Worm (Caenorhabditis elegans): ENCODE measurements around the gene jmjd-1.1.

Gene jmjd-1.1

DNA sequence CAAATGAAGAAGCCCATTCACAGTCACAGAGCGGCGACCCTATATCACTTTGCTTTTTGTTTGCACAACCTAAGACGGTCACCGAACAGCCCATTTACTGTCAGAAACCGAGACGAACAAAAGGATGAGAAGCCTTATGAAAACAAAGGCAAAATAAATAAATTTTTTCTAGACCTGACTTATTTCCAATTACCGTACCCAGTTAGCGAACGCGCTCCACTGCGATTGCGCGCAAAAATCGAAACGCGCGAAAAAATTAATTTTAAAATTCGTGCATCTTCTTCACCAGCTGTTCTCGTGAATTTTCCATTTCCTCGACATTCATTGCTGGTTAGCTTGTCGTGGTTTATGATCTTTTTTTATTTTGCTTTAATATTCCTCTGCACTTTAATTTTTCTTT is 23.9 kb upstream of the jmjd-1.1 start, which contains the start of gene F43G6.16:
Gene F43G6.16 (minus strand): TSS at position 141 of the 400 bp plus-strand sequence.
- TF ChIP-seq tab-1 (GFP tag; IDR thresholded peaks at IDR 0.05) (no peak), klf-2 (GFP tag; conservative IDR thresholded peaks at IDR 0.05) (no peak), ztf-29 (GFP tag; IDR thresholded peaks at IDR 0.05) (no peak), T22C8.4 (GFP tag; IDR thresholded peaks at IDR 0.05) (no peak), ztf-23 (GFP tag; IDR thresholded peaks at IDR 0.05) (no peak), cog-1 (tag; optimal IDR thresholded peaks at IDR 0.05) (no peak), med-1 (GFP tag; optimal IDR thresholded peaks at IDR 0.05; ENCODE audit: insufficient read depth) (no peak), ref-1 (GFP tag; conservative IDR thresholded peaks at IDR 0.05) (no peak), flt-1 (GFP tag; IDR thresholded peaks at IDR 0.05) (no peak)

ce11 chrII:11788025-11788424 is 18.3 kb upstream of the jmjd-1.1 start:
- no peak for TF ChIP-seq klf-2 (GFP tag; conservative IDR thresholded peaks at IDR 0.05)
- TF ChIP-seq ztf-29 (GFP tag; IDR thresholded peaks at IDR 0.05) = no peak
- TF ChIP-seq tab-1 (GFP tag; IDR thresholded peaks at IDR 0.05) = no peak
- no peak for TF ChIP-seq cog-1 (tag; optimal IDR thresholded peaks at IDR 0.05)
- TF ChIP-seq med-1 (GFP tag; optimal IDR thresholded peaks at IDR 0.05; ENCODE audit: insufficient read depth) = no peak

DNA sequence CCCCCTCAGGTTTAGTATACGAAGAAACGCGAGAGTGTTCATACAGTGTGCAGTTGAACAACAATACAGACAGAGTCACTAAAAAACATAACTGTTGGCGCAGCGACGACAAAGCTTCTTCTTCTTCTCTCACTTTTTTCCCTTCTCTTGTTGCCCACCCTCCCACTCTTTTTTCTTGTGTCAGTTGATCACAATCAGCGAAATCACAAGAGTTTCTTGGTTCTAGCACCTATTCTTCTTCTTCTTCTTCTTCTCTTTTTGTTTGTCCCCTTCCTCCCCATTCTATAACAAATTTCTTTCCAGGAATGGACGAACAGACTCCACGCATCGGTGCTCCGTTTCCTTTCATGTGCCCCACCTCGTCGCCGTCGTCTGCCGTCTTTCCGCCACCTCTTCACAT is 15.9 kb upstream of the jmjd-1.1 start, which contains the start of gene F43G6.4:
Gene F43G6.4 (plus strand): TSS at position 301 of the 400 bp plus-strand sequence.
- no peak for TF ChIP-seq klf-2 (GFP tag; conservative IDR thresholded peaks at IDR 0.05)
- no peak for TF ChIP-seq ztf-29 (GFP tag; IDR thresholded peaks at IDR 0.05)
- no peak for TF ChIP-seq flt-1 (GFP tag; IDR thresholded peaks at IDR 0.05)
- TF ChIP-seq med-1 (GFP tag; optimal IDR thresholded peaks at IDR 0.05; ENCODE audit: insufficient read depth) = no peak
- no peak for TF ChIP-seq cog-1 (tag; optimal IDR thresholded peaks at IDR 0.05)
- no peak for TF ChIP-seq ref-1 (GFP tag; conservative IDR thresholded peaks at IDR 0.05)
- TF ChIP-seq ztf-23 (GFP tag; IDR thresholded peaks at IDR 0.05) = no peak
- no peak for TF ChIP-seq T22C8.4 (GFP tag; IDR thresholded peaks at IDR 0.05)
- no peak for TF ChIP-seq tab-1 (GFP tag; IDR thresholded peaks at IDR 0.05)

DNA sequence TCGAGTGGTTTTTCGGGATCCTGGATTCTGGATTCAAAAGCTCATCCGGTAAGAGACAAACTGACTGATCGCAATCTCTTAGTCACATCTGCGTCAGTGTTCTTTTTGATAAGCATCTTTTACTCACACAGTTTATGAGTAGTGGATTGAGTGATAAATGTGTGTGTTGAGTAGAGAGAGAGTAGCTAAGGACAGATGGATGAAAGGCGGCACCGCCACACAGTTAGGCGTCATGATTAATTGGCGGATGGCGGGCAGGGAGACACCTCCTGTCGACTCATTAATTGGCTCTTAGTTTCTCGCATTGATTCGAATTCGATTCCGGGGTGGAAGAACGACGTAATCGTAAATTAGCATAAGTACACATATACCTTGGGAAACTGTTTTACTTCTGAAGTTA is 12.0 kb upstream of the jmjd-1.1 start:
- TF ChIP-seq klf-2 (GFP tag; conservative IDR thresholded peaks at IDR 0.05) = no peak
- no peak for TF ChIP-seq ref-1 (GFP tag; conservative IDR thresholded peaks at IDR 0.05)
- no peak for TF ChIP-seq cog-1 (tag; optimal IDR thresholded peaks at IDR 0.05)
- TF ChIP-seq T22C8.4 (GFP tag; IDR thresholded peaks at IDR 0.05) = no peak
- no peak for TF ChIP-seq med-1 (GFP tag; optimal IDR thresholded peaks at IDR 0.05; ENCODE audit: insufficient read depth)
- TF ChIP-seq ztf-29 (GFP tag; IDR thresholded peaks at IDR 0.05) = no peak
- TF ChIP-seq ztf-23 (GFP tag; IDR thresholded peaks at IDR 0.05) = no peak
- TF ChIP-seq tab-1 (GFP tag; IDR thresholded peaks at IDR 0.05) = no peak
- no peak for TF ChIP-seq flt-1 (GFP tag; IDR thresholded peaks at IDR 0.05)

- TF ChIP-seq ztf-23 (GFP tag; IDR thresholded peaks at IDR 0.05) (no peak), flt-1 (GFP tag; IDR thresholded peaks at IDR 0.05) (no peak), med-1 (GFP tag; optimal IDR thresholded peaks at IDR 0.05; ENCODE audit: insufficient read depth) (no peak), ref-1 (GFP tag; conservative IDR thresholded peaks at IDR 0.05) (no peak), ztf-29 (GFP tag; IDR thresholded peaks at IDR 0.05) (no peak), tab-1 (GFP tag; IDR thresholded peaks at IDR 0.05) (no peak), cog-1 (tag; optimal IDR thresholded peaks at IDR 0.05) (no peak), T22C8.4 (GFP tag; IDR thresholded peaks at IDR 0.05) (no peak), klf-2 (GFP tag; conservative IDR thresholded peaks at IDR 0.05) (no peak)
Observed at ce11 chrII:11797194-11797593, 9.2 kb upstream of the jmjd-1.1 start.

DNA sequence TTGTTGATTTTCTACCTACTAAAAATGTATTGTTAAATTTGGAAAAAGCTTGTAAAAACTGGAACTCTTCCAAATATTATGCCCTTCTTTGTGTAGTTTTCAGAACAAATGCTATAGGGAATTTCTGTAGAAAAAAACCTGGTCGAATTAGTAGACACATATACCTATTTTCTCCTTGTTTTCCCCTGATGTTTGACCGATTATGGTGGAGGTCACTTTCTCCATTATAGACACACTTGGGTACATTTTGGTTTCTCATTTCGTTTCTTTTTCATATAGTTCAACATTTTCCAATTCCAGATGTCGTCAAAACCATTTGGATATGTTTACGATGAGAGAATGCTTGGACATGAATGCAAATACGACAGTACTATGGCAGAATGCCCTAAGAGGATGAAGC is 7.6 kb upstream of the jmjd-1.1 start, which contains the start of gene hda-5:
Gene hda-5 (plus strand): TSS at position 301 of the 400 bp plus-strand sequence.
- TF ChIP-seq cog-1 (tag; optimal IDR thresholded peaks at IDR 0.05) = no peak
- no peak for TF ChIP-seq T22C8.4 (GFP tag; IDR thresholded peaks at IDR 0.05)
- no peak for TF ChIP-seq ref-1 (GFP tag; conservative IDR thresholded peaks at IDR 0.05)
- no peak for TF ChIP-seq klf-2 (GFP tag; conservative IDR thresholded peaks at IDR 0.05)
- TF ChIP-seq tab-1 (GFP tag; IDR thresholded peaks at IDR 0.05) = no peak
- no peak for TF ChIP-seq med-1 (GFP tag; optimal IDR thresholded peaks at IDR 0.05; ENCODE audit: insufficient read depth)
- TF ChIP-seq ztf-23 (GFP tag; IDR thresholded peaks at IDR 0.05) = no peak
- no peak for TF ChIP-seq ztf-29 (GFP tag; IDR thresholded peaks at IDR 0.05)
- TF ChIP-seq flt-1 (GFP tag; IDR thresholded peaks at IDR 0.05) = no peak

DNA sequence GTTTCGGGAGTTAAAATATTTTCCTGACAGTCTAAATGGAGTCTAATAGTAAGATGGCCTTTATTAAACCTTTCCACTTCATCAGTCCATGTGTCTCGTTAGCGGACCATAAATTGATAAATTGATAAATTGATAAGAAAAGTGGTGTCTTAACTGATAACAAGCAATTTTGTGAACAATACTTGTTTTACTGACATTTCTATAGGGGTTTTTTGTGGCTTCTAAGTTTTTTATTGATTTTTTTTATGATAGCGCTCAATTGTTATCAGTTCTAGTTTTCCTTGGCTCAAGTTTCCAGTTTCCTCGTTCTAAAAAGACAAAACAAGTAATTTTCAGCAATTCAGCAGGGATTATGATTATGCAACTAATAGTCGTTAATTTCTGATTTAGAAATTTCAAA is 3.9 kb upstream of the jmjd-1.1 start, which contains the start of gene F43G6.17:
Gene F43G6.17 (plus strand): TSS at position 301 of the 400 bp plus-strand sequence.
- TF ChIP-seq med-1 (GFP tag; optimal IDR thresholded peaks at IDR 0.05; ENCODE audit: insufficient read depth) (no peak), ztf-29 (GFP tag; IDR thresholded peaks at IDR 0.05) (no peak), flt-1 (GFP tag; IDR thresholded peaks at IDR 0.05) (no peak), tab-1 (GFP tag; IDR thresholded peaks at IDR 0.05) (no peak), ztf-23 (GFP tag; IDR thresholded peaks at IDR 0.05) (no peak), cog-1 (tag; optimal IDR thresholded peaks at IDR 0.05) (no peak), ref-1 (GFP tag; conservative IDR thresholded peaks at IDR 0.05) (no peak), klf-2 (GFP tag; conservative IDR thresholded peaks at IDR 0.05) (no peak), T22C8.4 (GFP tag; IDR thresholded peaks at IDR 0.05) (no peak)

- no peak for TF ChIP-seq ztf-23 (GFP tag; IDR thresholded peaks at IDR 0.05)
- no peak for TF ChIP-seq T22C8.4 (GFP tag; IDR thresholded peaks at IDR 0.05)
- TF ChIP-seq med-1 (GFP tag; optimal IDR thresholded peaks at IDR 0.05; ENCODE audit: insufficient read depth) = no peak
- no peak for TF ChIP-seq cog-1 (tag; optimal IDR thresholded peaks at IDR 0.05)
- TF ChIP-seq ztf-29 (GFP tag; IDR thresholded peaks at IDR 0.05) = no peak
- TF ChIP-seq tab-1 (GFP tag; IDR thresholded peaks at IDR 0.05) = no peak
Observed at ce11 chrII:11808979-11809378, 2.6 kb downstream of the jmjd-1.1 start, which contains the start of gene F43G6.10. Gene F43G6.10 (plus strand): TSS chrII:11809349.

DNA sequence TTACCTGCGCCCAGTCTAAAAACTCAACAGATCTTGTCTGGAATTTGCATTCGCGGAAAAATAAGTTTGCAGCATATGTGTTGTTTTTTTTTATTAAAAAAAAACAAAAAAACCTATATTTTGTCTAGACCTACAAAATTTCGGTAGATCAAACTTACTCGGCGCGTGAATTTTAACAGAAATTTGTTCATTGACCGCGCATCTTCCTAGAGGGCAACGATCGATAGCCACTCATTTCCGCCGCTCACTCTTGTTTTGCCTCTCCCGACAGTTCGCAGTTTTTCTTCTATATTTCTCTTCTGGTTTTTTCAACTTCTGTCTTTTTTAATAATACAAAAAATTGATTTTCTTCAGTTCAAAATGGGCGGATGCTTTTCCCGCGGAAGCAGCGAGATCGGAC is 4.1 kb downstream of the jmjd-1.1 start, which contains the start of gene F43G6.7:
Gene F43G6.7 (plus strand): TSS at position 355 of the 400 bp plus-strand sequence.
- TF ChIP-seq flt-1 (GFP tag; IDR thresholded peaks at IDR 0.05) = no peak
- no peak for TF ChIP-seq ztf-23 (GFP tag; IDR thresholded peaks at IDR 0.05)
- TF ChIP-seq ztf-29 (GFP tag; IDR thresholded peaks at IDR 0.05) = no peak
- no peak for TF ChIP-seq T22C8.4 (GFP tag; IDR thresholded peaks at IDR 0.05)
- TF ChIP-seq ref-1 (GFP tag; conservative IDR thresholded peaks at IDR 0.05) = no peak
- TF ChIP-seq cog-1 (tag; optimal IDR thresholded peaks at IDR 0.05) = no peak
- no peak for TF ChIP-seq klf-2 (GFP tag; conservative IDR thresholded peaks at IDR 0.05)

DNA sequence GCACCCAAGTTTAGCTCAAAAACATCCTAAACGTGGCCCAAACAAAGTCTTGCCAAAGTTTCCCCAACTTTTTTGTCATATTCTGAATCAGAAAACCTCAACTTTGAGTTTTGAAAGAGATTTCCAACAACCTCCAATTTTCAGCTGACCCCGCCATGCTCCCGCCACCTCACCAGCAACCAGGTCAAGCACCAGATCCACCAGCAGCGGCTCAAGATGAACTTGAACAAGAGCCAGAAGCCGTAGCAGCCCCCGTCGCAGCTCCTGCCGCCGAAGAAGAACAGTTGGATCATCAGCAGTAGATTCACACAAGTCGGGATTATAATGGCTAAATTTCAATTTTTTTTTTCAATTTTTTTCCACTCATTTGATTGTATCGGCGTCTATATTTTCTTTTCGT is 4.9 kb downstream of the jmjd-1.1 start:
- TF ChIP-seq T22C8.4 (GFP tag; IDR thresholded peaks at IDR 0.05) (no peak), klf-2 (GFP tag; conservative IDR thresholded peaks at IDR 0.05) (no peak), flt-1 (GFP tag; IDR thresholded peaks at IDR 0.05) (no peak), ref-1 (GFP tag; conservative IDR thresholded peaks at IDR 0.05) (no peak), ztf-29 (GFP tag; IDR thresholded peaks at IDR 0.05) (no peak), ztf-23 (GFP tag; IDR thresholded peaks at IDR 0.05) (no peak), cog-1 (tag; optimal IDR thresholded peaks at IDR 0.05) (no peak), tab-1 (GFP tag; IDR thresholded peaks at IDR 0.05) (no peak), med-1 (GFP tag; optimal IDR thresholded peaks at IDR 0.05; ENCODE audit: insufficient read depth) (no peak)

Data from whole organism, midembryonic.